Fruit fly (Drosophila melanogaster): ENCODE measurements around the gene TAF1B.

TAF1B gene

dm6 chr3R:10161163-10161562 lies 17.2 kb upstream of the TAF1B start, which contains the start of gene CG6254 (continued):
- TF ChIP-seq seq (GFP tag; IDR thresholded peaks at IDR 0.05): 0 out of 2 replicates have a peak, but pooled peaks have one; percentile 26
- no peak for TF ChIP-seq dmrt99B (tag; optimal IDR thresholded peaks at IDR 0.05)
- peak; percentile 34 for TF ChIP-seq Hsf (GFP tag; optimal IDR thresholded peaks at IDR 0.05)
- TF ChIP-seq ab (GFP tag; optimal IDR thresholded peaks at IDR 0.05): no peak
- TF ChIP-seq Doc3 (GFP tag; IDR thresholded peaks at IDR 0.05; ENCODE audit: partially characterized antibody): no peak
- no peak for TF ChIP-seq tap (tag; optimal IDR thresholded peaks at IDR 0.05)
- TF ChIP-seq crp (GFP tag; optimal IDR thresholded peaks at IDR 0.05): no peak
- no peak for TF ChIP-seq h (optimal IDR thresholded peaks at IDR 0.05)
- TF ChIP-seq NC2α (GFP tag; optimal IDR thresholded peaks at IDR 0.05): no peak
- TF ChIP-seq amos (GFP tag; IDR thresholded peaks at IDR 0.05; ENCODE audit: partially characterized antibody): peak; percentile 57; the same call in 1 of the 2 replicates
- no peak for TF ChIP-seq CG31224 (GFP tag; IDR thresholded peaks at IDR 0.05)
- 0 out of 3 replicates have a peak, but pooled peaks have one; percentile 7 for TF ChIP-seq CG11695 (GFP tag; IDR thresholded peaks at IDR 0.05)
- peak; percentile 34 for TF ChIP-seq Sry-δ (GFP tag; optimal IDR thresholded peaks at IDR 0.05)
- TF ChIP-seq CG17568 (GFP tag; optimal IDR thresholded peaks at IDR 0.05): no peak
- TF ChIP-seq NFAT (GFP tag; IDR thresholded peaks at IDR 0.05): peak; percentile 82
- TF ChIP-seq dmrt11E (tag; optimal IDR thresholded peaks at IDR 0.05): peak; percentile 25
- TF ChIP-seq NfI (GFP tag; optimal IDR thresholded peaks at IDR 0.05): no peak
- peak; percentile 40 for TF ChIP-seq CG33213 (GFP tag; optimal IDR thresholded peaks at IDR 0.05)
- peak; percentile 28 for TF ChIP-seq gfzf (GFP tag; optimal IDR thresholded peaks at IDR 0.05)
- peak in 1 of 3 experiments; percentile 30 for TF ChIP-seq Stat92E (GFP tag; optimal IDR thresholded peaks at IDR 0.05)
- no peak for TF ChIP-seq CG30431 (GFP tag; optimal IDR thresholded peaks at IDR 0.05)
- peak; percentile 39 for TF ChIP-seq Sry-β (GFP tag; optimal IDR thresholded peaks at IDR 0.05)
- no peak for TF ChIP-seq PHDP (tag; optimal IDR thresholded peaks at IDR 0.05)
- 0 out of 2 replicates have a peak, but pooled peaks have one; percentile 27 for TF ChIP-seq aop (GFP tag; IDR thresholded peaks at IDR 0.05)
- TF ChIP-seq CG14710 (tag; optimal IDR thresholded peaks at IDR 0.05): peak; percentile 17
- no peak for TF ChIP-seq CG5245 (GFP tag; optimal IDR thresholded peaks at IDR 0.05)
- TF ChIP-seq CG7786 (GFP tag; optimal IDR thresholded peaks at IDR 0.05): peak; percentile 34
- TF ChIP-seq Lhr (GFP tag; optimal IDR thresholded peaks at IDR 0.05): no peak
- peak; percentile 69 for TF ChIP-seq HmgD (GFP tag; optimal IDR thresholded peaks at IDR 0.05)
- no peak for TF ChIP-seq croc (GFP tag; conservative IDR thresholded peaks at IDR 0.05)
- no peak for TF ChIP-seq CG4424 (GFP tag; optimal IDR thresholded peaks at IDR 0.05)
- TF ChIP-seq CG9215 (GFP tag; IDR thresholded peaks at IDR 0.05): 0 out of 2 replicates have a peak, but pooled peaks have one; percentile 21
- no peak for TF ChIP-seq usp (GFP tag; optimal IDR thresholded peaks at IDR 0.05)
- no peak for TF ChIP-seq CG4282 (GFP tag; optimal IDR thresholded peaks at IDR 0.05)
- TF ChIP-seq CG11398 (GFP tag; optimal IDR thresholded peaks at IDR 0.05): no peak
- TF ChIP-seq YL-1 (GFP tag; optimal IDR thresholded peaks at IDR 0.05): peak; percentile 46
- TF ChIP-seq fu2 (GFP tag; optimal IDR thresholded peaks at IDR 0.05): peak; percentile 12
- TF ChIP-seq hkb (optimal IDR thresholded peaks at IDR 0.05): no peak
- no peak for TF ChIP-seq hkb (GFP tag; IDR thresholded peaks at IDR 0.05)
- no peak for TF ChIP-seq Nf-YA (GFP tag; IDR thresholded peaks at IDR 0.05)
- TF ChIP-seq CG17829 (tag; optimal IDR thresholded peaks at IDR 0.05): peak; percentile 46
- TF ChIP-seq CG15514 (GFP tag; optimal IDR thresholded peaks at IDR 0.05): peak; percentile 100
- TF ChIP-seq CG4404 (GFP tag; IDR thresholded peaks at IDR 0.05): no peak
- peak; percentile 56 for TF ChIP-seq gro (GFP tag; optimal IDR thresholded peaks at IDR 0.05)
- 0 out of 2 replicates have a peak, but pooled peaks have one; percentile 14 for TF ChIP-seq sens-2 (GFP tag; IDR thresholded peaks at IDR 0.05)
- TF ChIP-seq CG32532 (GFP tag; IDR thresholded peaks at IDR 0.05): peak; percentile 64
- no peak for TF ChIP-seq dan (GFP tag; IDR thresholded peaks at IDR 0.05)
- peak; percentile 23 for TF ChIP-seq fd3F (GFP tag; optimal IDR thresholded peaks at IDR 0.05)
- TF ChIP-seq CG30403 (GFP tag; optimal IDR thresholded peaks at IDR 0.05): peak; percentile 59
- TF ChIP-seq Ravus (GFP tag; IDR thresholded peaks at IDR 0.05): no peak
- no peak for TF ChIP-seq sqz (GFP tag; optimal IDR thresholded peaks at IDR 0.05)
- no peak for TF ChIP-seq luna (GFP tag; optimal IDR thresholded peaks at IDR 0.05)
